Fruit fly (Drosophila melanogaster): ENCODE measurements around the gene CG43074.

Gene CG43074

DNA sequence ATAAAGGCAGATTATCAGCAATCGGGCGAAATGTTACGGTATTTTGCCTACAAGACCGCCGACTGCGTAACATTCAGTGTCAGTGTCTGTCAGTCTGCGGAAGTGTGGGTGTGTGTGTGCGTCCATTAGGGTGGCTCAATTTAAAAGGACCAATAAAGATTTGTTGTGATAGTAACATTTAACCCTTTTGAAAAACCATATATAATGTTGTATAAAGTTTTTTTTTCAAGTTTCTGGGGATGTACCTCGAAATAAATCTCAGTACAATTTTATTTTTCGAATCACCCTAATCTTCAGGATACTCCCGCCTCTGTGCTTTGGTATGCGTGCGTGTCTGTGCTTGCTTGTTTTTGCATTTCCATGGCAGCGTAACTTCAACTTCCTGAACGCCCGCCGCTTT, 11.7 kb downstream of the CG43074 start (continued):
- TF ChIP-seq CG8281 (tag; optimal IDR thresholded peaks at IDR 0.05), result peak; percentile 29
- TF ChIP-seq CG7556 (GFP tag; optimal IDR thresholded peaks at IDR 0.05), result peak; percentile 87
- peak; percentile 85 for TF ChIP-seq cwo (GFP tag; optimal IDR thresholded peaks at IDR 0.05)
- TF ChIP-seq NfI (GFP tag; optimal IDR thresholded peaks at IDR 0.05), result peak; percentile 73
- peak; percentile 85 for TF ChIP-seq CG6854 (GFP tag; optimal IDR thresholded peaks at IDR 0.05)
- peak; percentile 46 for TF ChIP-seq CG2116 (GFP tag; optimal IDR thresholded peaks at IDR 0.05)
- peak; percentile 85 for TF ChIP-seq wdn (GFP tag; IDR thresholded peaks at IDR 0.05)
- peak; percentile 21 for TF ChIP-seq cg (GFP tag; optimal IDR thresholded peaks at IDR 0.05)
- peak; percentile 78 for TF ChIP-seq CG18619 (GFP tag; optimal IDR thresholded peaks at IDR 0.05)
- TF ChIP-seq Doc3 (GFP tag; IDR thresholded peaks at IDR 0.05; ENCODE audit: partially characterized antibody), result no peak
- no peak for TF ChIP-seq Tbp (GFP tag; optimal IDR thresholded peaks at IDR 0.05)
- TF ChIP-seq exex (tag; optimal IDR thresholded peaks at IDR 0.05), result peak; percentile 52
- TF ChIP-seq CG8944 (GFP tag; optimal IDR thresholded peaks at IDR 0.05), result peak; percentile 2
- no peak for TF ChIP-seq pfk (GFP tag; optimal IDR thresholded peaks at IDR 0.05)
- TF ChIP-seq fu2 (GFP tag; optimal IDR thresholded peaks at IDR 0.05), result peak; percentile 63
- peak; percentile 34; the same call in 1 of the 2 replicates for TF ChIP-seq Oaz (GFP tag; IDR thresholded peaks at IDR 0.05)
- no peak for TF ChIP-seq Lpt (GFP tag; optimal IDR thresholded peaks at IDR 0.05)
- TF ChIP-seq crc (GFP tag; optimal IDR thresholded peaks at IDR 0.05), result peak; percentile 26
- peak; percentile 12 for TF ChIP-seq ash1 (GFP tag; optimal IDR thresholded peaks at IDR 0.05)
- TF ChIP-seq Hey (tag; optimal IDR thresholded peaks at IDR 0.05), result peak; percentile 48
- no peak for TF ChIP-seq Trl (optimal IDR thresholded peaks at IDR 0.05)
- peak; percentile 44 for TF ChIP-seq Trl (GFP tag; optimal IDR thresholded peaks at IDR 0.05)
- peak; percentile 79 for TF ChIP-seq CG7839 (tag; optimal IDR thresholded peaks at IDR 0.05)
- no peak for TF ChIP-seq bigmax (GFP tag; optimal IDR thresholded peaks at IDR 0.05)
- TF ChIP-seq Mad (GFP tag; optimal IDR thresholded peaks at IDR 0.05), result no peak
- peak; percentile 29 for TF ChIP-seq CG4854 (GFP tag; optimal IDR thresholded peaks at IDR 0.05)
- no peak for TF ChIP-seq CG15479 (GFP tag; optimal IDR thresholded peaks at IDR 0.05)
- peak; percentile 69 for TF ChIP-seq Rx (GFP tag; IDR thresholded peaks at IDR 0.05)
- TF ChIP-seq hb (GFP tag; IDR thresholded peaks at IDR 0.05; ENCODE audit: partially characterized antibody), result no peak
- peak; percentile 89 for TF ChIP-seq B-H2 (GFP tag; optimal IDR thresholded peaks at IDR 0.05)
- TF ChIP-seq so (GFP tag; IDR thresholded peaks at IDR 0.05), result peak; percentile 80
- TF ChIP-seq otp (GFP tag; IDR thresholded peaks at IDR 0.05), result peak; percentile 69; the same call in 2 of the 3 replicates
- no peak for TF ChIP-seq CG8478 (optimal IDR thresholded peaks at IDR 0.05)
- TF ChIP-seq CG34224 (GFP tag; IDR thresholded peaks at IDR 0.05; ENCODE audit: partially characterized antibody), result no peak
- TF ChIP-seq CG11723 (GFP tag; optimal IDR thresholded peaks at IDR 0.05), result peak; percentile 9
- peak; percentile 3 for TF ChIP-seq ERR (GFP tag; optimal IDR thresholded peaks at IDR 0.05)
- TF ChIP-seq CG14860 (GFP tag; IDR thresholded peaks at IDR 0.05; ENCODE audit: partially characterized antibody), result no peak
- TF ChIP-seq CG8290 (GFP tag; optimal IDR thresholded peaks at IDR 0.05), result no peak
- TF ChIP-seq CG8290 (tag; optimal IDR thresholded peaks at IDR 0.05), result peak in 1 of 2 experiments; percentile 46
- TF ChIP-seq CG17912 (GFP tag; optimal IDR thresholded peaks at IDR 0.05), result no peak
- TF ChIP-seq Blimp-1 (GFP tag; optimal IDR thresholded peaks at IDR 0.05), result peak; percentile 58
- TF ChIP-seq CG17359 (tag; optimal IDR thresholded peaks at IDR 0.05), result peak; percentile 75
- no peak for TF ChIP-seq sqz (GFP tag; optimal IDR thresholded peaks at IDR 0.05)
- peak; percentile 66 for TF ChIP-seq Nf-YC (tag; optimal IDR thresholded peaks at IDR 0.05)
- peak; percentile 19 for TF ChIP-seq CG14965 (GFP tag; optimal IDR thresholded peaks at IDR 0.05; ENCODE audit: borderline replicate concordance)
- peak; percentile 44; the same call in 1 of the 2 replicates for TF ChIP-seq bowl (GFP tag; IDR thresholded peaks at IDR 0.05)
- no peak for TF ChIP-seq CG7745 (tag; optimal IDR thresholded peaks at IDR 0.05)
- TF ChIP-seq CG6175 (GFP tag; IDR thresholded peaks at IDR 0.05), result no peak
- no peak for TF ChIP-seq kay (GFP tag; optimal IDR thresholded peaks at IDR 0.05)
- peak; percentile 55 for TF ChIP-seq sd (tag; optimal IDR thresholded peaks at IDR 0.05)
- no peak for TF ChIP-seq CG6791 (GFP tag; IDR thresholded peaks at IDR 0.05; ENCODE audit: partially characterized antibody)
